Worm (Caenorhabditis elegans) whole organism, L4 larva: ENCODE results near the gene srd-17.

Source experiments
- daf-19 ChIP-seq: fragments of 200-800 bp; sonication (Bioruptor generic); conservative IDR thresholded peaks from 2 replicates; pipeline ENCODE4 v1.3.6; 2022; ENCODE audit warnings: missing genetic modification characterization, missing compliant biosample characterization
- pha-4 ChIP-seq, 2 experiments: fragments of 150-350 bp in 1 of 2; fragments of 200-800 bp in 1 of 2; sonication (Bioruptor generic) in 1 of 2; IDR thresholded peaks in 1 of 2; optimal IDR thresholded peaks in 1 of 2; 2 replicates each; pipeline versions ENCODE4 v1.3.6 to Lab custom; 2014 to 2022; ENCODE audit warnings: missing genetic modification characterization in 2 of 2, missing genetic modification reagents in 2 of 2, missing biosample characterization in 1 of 2, missing compliant biosample characterization in 1 of 2
- snpc-4 ChIP-seq: fragments of 150-350 bp; optimal IDR thresholded peaks from 2 replicates; lab custom pipeline; 2014; ENCODE audit warnings: missing biosample characterization, missing genetic modification characterization

ce11 chrV:13402524-13402923, 30.0 kb downstream of the srd-17 start:
- TF ChIP-seq pha-4 (GFP tag; IDR thresholded peaks at IDR 0.05; lab: Robert Waterston, UW) (no peak), pha-4 (tag; optimal IDR thresholded peaks at IDR 0.05; lab: Kevin White, UChicago) (no peak), daf-19 (GFP tag; lab: Robert Waterston, UW) (no peak), snpc-4 (tag; lab: Kevin White, UChicago) (no peak)
